Fruit fly (Drosophila melanogaster): Measurements from ENCODE around the gene CG15576.

The CG15576 gene

dm6 chrX:4205346-4206178 is 47.0 kb downstream of the CG15576 start, which contains the start of gene Fas2 (continued):
- peak; percentile 48 to 55 for TF ChIP-seq Trl (optimal IDR thresholded peaks at IDR 0.05)
- peak; percentile 48 for TF ChIP-seq Trl (GFP tag; optimal IDR thresholded peaks at IDR 0.05)
- peak; percentile 45 for TF ChIP-seq HmgZ (tag; optimal IDR thresholded peaks at IDR 0.05)
- no peak for TF ChIP-seq TFAM (GFP tag; optimal IDR thresholded peaks at IDR 0.05)
- peak; percentile 3 for TF ChIP-seq Lhr (GFP tag; optimal IDR thresholded peaks at IDR 0.05)
- peak; percentile 17 for TF ChIP-seq CG4617 (GFP tag; optimal IDR thresholded peaks at IDR 0.05; ENCODE audit: borderline replicate concordance)
- TF ChIP-seq tgo (GFP tag; IDR thresholded peaks at IDR 0.05), result peak; percentile 58; the same call in 2 of the 3 replicates
- TF ChIP-seq maf-S (GFP tag; optimal IDR thresholded peaks at IDR 0.05), result no peak
- no peak for TF ChIP-seq Oaz (GFP tag; IDR thresholded peaks at IDR 0.05)
- TF ChIP-seq CG7839 (tag; optimal IDR thresholded peaks at IDR 0.05), result peak; percentile 39
- TF ChIP-seq CG8359 (GFP tag; optimal IDR thresholded peaks at IDR 0.05; ENCODE audit: borderline replicate concordance), result no peak
- no peak for TF ChIP-seq lola (GFP tag; optimal IDR thresholded peaks at IDR 0.05)
- TF ChIP-seq CG9797 (GFP tag; optimal IDR thresholded peaks at IDR 0.05), result no peak
- TF ChIP-seq CG4404 (GFP tag; IDR thresholded peaks at IDR 0.05), result no peak
- TF ChIP-seq bbx (GFP tag; IDR thresholded peaks at IDR 0.05; ENCODE audit: partially characterized antibody), result peak; percentile 57; the same call in 1 of the 2 replicates
- TF ChIP-seq CrebB (tag; optimal IDR thresholded peaks at IDR 0.05), result peak; percentile 38
- TF ChIP-seq hb (GFP tag; IDR thresholded peaks at IDR 0.05; ENCODE audit: partially characterized antibody), result peak; percentile 30; the same call in 1 of the 3 replicates
- peak; percentile 58; the same call in 1 of the 2 replicates for TF ChIP-seq CG32532 (GFP tag; IDR thresholded peaks at IDR 0.05)
- TF ChIP-seq jigr1 (GFP tag; IDR thresholded peaks at IDR 0.05), result no peak
- TF ChIP-seq Optix (GFP tag; IDR thresholded peaks at IDR 0.05), result 0 out of 3 replicates have a peak, but pooled peaks have one; percentile 38
- TF ChIP-seq hth (optimal IDR thresholded peaks at IDR 0.05), result no peak
- peak; percentile 45 for TF ChIP-seq CTCF (GFP tag; optimal IDR thresholded peaks at IDR 0.05)
- peak; percentile 16 for TF ChIP-seq CG1529 (GFP tag; optimal IDR thresholded peaks at IDR 0.05)
- no peak for TF ChIP-seq D19A (tag; optimal IDR thresholded peaks at IDR 0.05)
- TF ChIP-seq Stat92E (GFP tag; optimal IDR thresholded peaks at IDR 0.05), result no peak
- TF ChIP-seq zen (tag; optimal IDR thresholded peaks at IDR 0.05), result no peak
- peak; percentile 45 for TF ChIP-seq CG18476 (GFP tag; optimal IDR thresholded peaks at IDR 0.05)
- TF ChIP-seq otp (GFP tag; IDR thresholded peaks at IDR 0.05), result 0 out of 3 replicates have a peak, but pooled peaks have one; percentile 59
- TF ChIP-seq grau (tag; optimal IDR thresholded peaks at IDR 0.05), result peak; percentile 27
- no peak for TF ChIP-seq vfl (GFP tag; optimal IDR thresholded peaks at IDR 0.05)
- TF ChIP-seq CG10147 (GFP tag; optimal IDR thresholded peaks at IDR 0.05), result no peak
- 0 out of 2 replicates have a peak, but pooled peaks have one; percentile 31 for TF ChIP-seq CG11247 (GFP tag; IDR thresholded peaks at IDR 0.05)
- TF ChIP-seq mirr (GFP tag; optimal IDR thresholded peaks at IDR 0.05), result peak; percentile 50
- 0 out of 3 replicates have a peak, but pooled peaks have one; percentile 9 for TF ChIP-seq zen2 (GFP tag; IDR thresholded peaks at IDR 0.05; ENCODE audit: partially characterized antibody)
- no peak for TF ChIP-seq tll (GFP tag; optimal IDR thresholded peaks at IDR 0.05)
- no peak for TF ChIP-seq CG9215 (GFP tag; IDR thresholded peaks at IDR 0.05)
- TF ChIP-seq ATbp (GFP tag; optimal IDR thresholded peaks at IDR 0.05), result peak; percentile 27
- no peak for TF ChIP-seq CG18011 (GFP tag; optimal IDR thresholded peaks at IDR 0.05)
- TF ChIP-seq CG31441 (GFP tag; IDR thresholded peaks at IDR 0.05), result no peak; the same call in 1 of the 2 replicates
- peak; percentile 19; the same call in 1 of the 2 replicates for TF ChIP-seq sna (GFP tag; IDR thresholded peaks at IDR 0.05; ENCODE audit: partially characterized antibody)
- TF ChIP-seq corto (GFP tag; optimal IDR thresholded peaks at IDR 0.05), result no peak
- no peak for TF ChIP-seq mld (GFP tag; IDR thresholded peaks at IDR 0.05; ENCODE audit: partially characterized antibody)
- peak; percentile 72 for TF ChIP-seq sens (GFP tag)
- no peak for TF ChIP-seq ab (GFP tag; optimal IDR thresholded peaks at IDR 0.05)
- TF ChIP-seq CG2116 (GFP tag; optimal IDR thresholded peaks at IDR 0.05), result no peak
- peak; percentile 32 for TF ChIP-seq CG1647 (GFP tag; optimal IDR thresholded peaks at IDR 0.05)
- peak in 1 of 2 experiments; percentile 20 for TF ChIP-seq insv (GFP tag; optimal IDR thresholded peaks at IDR 0.05)
- no peak for TF ChIP-seq Ets65A (GFP tag)
